Fruit fly (Drosophila melanogaster) whole organism, embryonic: ENCODE results near the gene dia.

Experiments
- B-H1 ChIP-seq: fragments of 200-800 bp; sonication (Bioruptor generic); IDR thresholded peaks from 3 replicates; pipeline ENCODE4 v1.3.6; 2022; ENCODE audit warnings: missing biosample characterization, missing genetic modification characterization
- CG10274 ChIP-seq: fragments of 200-800 bp; sonication (Bioruptor generic); optimal IDR thresholded peaks from 3 replicates; lab custom pipeline; 2017; ENCODE audit warnings: missing biosample characterization, mild to moderate bottlenecking, missing genetic modification characterization
- CG10321 ChIP-seq: fragments of 200-800 bp; sonication (Bioruptor generic); IDR thresholded peaks from 2 replicates; pipeline ENCODE4 v1.3.6; 2022; ENCODE audit warnings: missing biosample characterization, missing genetic modification characterization
- CG11695 ChIP-seq: fragments of 200-800 bp; sonication (Bioruptor generic); IDR thresholded peaks from 3 replicates; pipeline ENCODE4 v1.3.6; 2022; ENCODE audit warnings: missing biosample characterization, missing genetic modification characterization
- CG11723 ChIP-seq: fragments of 200-800 bp; sonication (Bioruptor generic); optimal IDR thresholded peaks from 2 replicates; lab custom pipeline; 2017; ENCODE audit warnings: missing biosample characterization, mild to moderate bottlenecking, missing genetic modification characterization
- CG13894 ChIP-seq: fragments of 200-800 bp; sonication (Bioruptor generic); optimal IDR thresholded peaks from 3 replicates; lab custom pipeline; 2018; ENCODE audit warnings: missing biosample characterization, mild to moderate bottlenecking, missing genetic modification characterization, moderate library complexity
- CG17829 ChIP-seq: fragments of 200-800 bp; optimal IDR thresholded peaks from 2 replicates; lab custom pipeline; 2019; ENCODE audit warnings: missing biosample characterization, mild to moderate bottlenecking, missing genetic modification characterization, moderate library complexity
- CG1832 ChIP-seq: fragments of 200-800 bp; sonication (Bioruptor generic); optimal IDR thresholded peaks from 2 replicates; lab custom pipeline; 2017; ENCODE audit warnings: missing biosample characterization, mild to moderate bottlenecking, missing genetic modification characterization, inconsistent platforms
- CG18476 ChIP-seq: fragments of 200-800 bp; sonication (Bioruptor generic); optimal IDR thresholded peaks from 2 replicates; lab custom pipeline; 2016; ENCODE audit warnings: missing biosample characterization, mild to moderate bottlenecking, missing genetic modification characterization
- CG2199 ChIP-seq: fragments of 200-800 bp; sonication (Bioruptor generic); IDR thresholded peaks from 3 replicates; pipeline ENCODE4 v1.3.6; 2022; ENCODE audit warnings: missing biosample characterization, missing genetic modification characterization
- CG31224 ChIP-seq: fragments of 200-800 bp; sonication (Bioruptor generic); IDR thresholded peaks from 2 replicates; pipeline ENCODE4 v1.3.6; 2022; ENCODE audit warnings: missing biosample characterization, missing genetic modification characterization
- CG34422 ChIP-seq: fragments of 200-800 bp; sonication (Bioruptor generic); IDR thresholded peaks from 3 replicates; pipeline ENCODE4 v1.3.6; 2022; ENCODE audit warnings: missing biosample characterization, missing genetic modification characterization
- CG7556 ChIP-seq: fragments of 200-800 bp; sonication (Bioruptor generic); optimal IDR thresholded peaks from 2 replicates; lab custom pipeline; 2017; ENCODE audit warnings: missing biosample characterization, mild to moderate bottlenecking, missing genetic modification characterization
- CG8388 ChIP-seq: fragments of 200-800 bp; sonication (Bioruptor generic); optimal IDR thresholded peaks from 2 replicates; lab custom pipeline; 2019; ENCODE audit warnings: missing biosample characterization, mild to moderate bottlenecking, missing genetic modification characterization, moderate library complexity
- CG9817 ChIP-seq: fragments of 200-800 bp; sonication (Bioruptor generic); optimal IDR thresholded peaks from 2 replicates; lab custom pipeline; 2018; ENCODE audit warnings: missing biosample characterization, mild to moderate bottlenecking, missing genetic modification characterization, moderate library complexity
- CG9932 ChIP-seq: fragments of 200-800 bp; sonication (Bioruptor generic); IDR thresholded peaks from 2 replicates; pipeline ENCODE4 v1.3.6; 2022; ENCODE audit warnings: missing biosample characterization, missing genetic modification characterization
- Ets65A ChIP-seq: fragments of 200-800 bp; sonication (Bioruptor generic); peaks from one replicate; lab custom pipeline; 2016; ENCODE audit warnings: missing biosample characterization, missing genetic modification characterization
- Med ChIP-seq: fragments of 200-800 bp; sonication (Bioruptor generic); peaks from one replicate; lab custom pipeline; 2016; ENCODE audit warnings: missing biosample characterization, missing genetic modification characterization, mild to moderate bottlenecking, inconsistent platforms, moderate library complexity
- Mrtf ChIP-seq: fragments of 200-800 bp; sonication (Bioruptor generic); IDR thresholded peaks from 3 replicates; pipeline ENCODE4 v1.3.6; 2022; ENCODE audit warnings: missing biosample characterization, missing genetic modification characterization
- NFAT ChIP-seq: fragments of 200-800 bp; sonication (Bioruptor generic); IDR thresholded peaks from 2 replicates; pipeline ENCODE4 v1.3.6; 2022; ENCODE audit warnings: missing biosample characterization, missing genetic modification characterization
- Spps ChIP-seq: fragments of 200-800 bp; sonication (Bioruptor generic); optimal IDR thresholded peaks from 2 replicates; lab custom pipeline; 2018; ENCODE audit warnings: missing biosample characterization, mild to moderate bottlenecking, missing genetic modification characterization
- Trl ChIP-seq, 3 experiments: fragments of >200 bp in 2 of 3; fragments of 200-800 bp in 1 of 3; sonication (Bioruptor generic) in 1 of 3; optimal IDR thresholded peaks; 2 replicates in 1 of 3; 3 replicates in 2 of 3; lab custom pipeline; 2016 to 2017; ENCODE audit warnings: missing biosample characterization in 1 of 3, missing genetic modification characterization in 1 of 3
- abd-A ChIP-seq: fragments of 200-800 bp; sonication (Bioruptor generic); optimal IDR thresholded peaks from 3 replicates; lab custom pipeline; 2019; ENCODE audit warnings: missing biosample characterization, mild to moderate bottlenecking, missing genetic modification characterization, moderate library complexity
- bbx ChIP-seq: fragments of 200-800 bp; sonication (Bioruptor generic); IDR thresholded peaks from 2 replicates; pipeline ENCODE4 v1.3.6; 2022; ENCODE audit warnings: missing biosample characterization, missing genetic modification characterization; ENCODE audit not compliant: partially characterized antibody
- cg ChIP-seq: fragments of 200-800 bp; sonication (Bioruptor generic); optimal IDR thresholded peaks from 3 replicates; lab custom pipeline; 2019; ENCODE audit warnings: missing biosample characterization, mild to moderate bottlenecking, missing genetic modification characterization, moderate library complexity
- chinmo ChIP-seq: fragments of 200-800 bp; sonication (Bioruptor generic); IDR thresholded peaks from 4 replicates; pipeline ENCODE4 v1.3.6; 2022; ENCODE audit warnings: missing biosample characterization, missing genetic modification characterization; ENCODE audit not compliant: partially characterized antibody
- crol ChIP-seq: fragments of 200-800 bp; sonication (Bioruptor generic); IDR thresholded peaks from 2 replicates; pipeline ENCODE4 v1.3.6; 2022; ENCODE audit warnings: missing biosample characterization, missing genetic modification characterization
- en ChIP-seq: fragments of 200-800 bp; sonication (Bioruptor generic); optimal IDR thresholded peaks from 2 replicates; lab custom pipeline; 2016; ENCODE audit warnings: missing biosample characterization, missing genetic modification characterization
- exex ChIP-seq: fragments of 200-800 bp; sonication (Bioruptor generic); optimal IDR thresholded peaks from 4 replicates; lab custom pipeline; 2018; ENCODE audit warnings: missing biosample characterization, mild to moderate bottlenecking, missing genetic modification characterization, moderate library complexity
- hkb ChIP-seq, 2 experiments: fragments of 200-800 bp in 1 of 2; fragments of >200 bp in 1 of 2; sonication (Bioruptor generic) in 1 of 2; IDR thresholded peaks in 1 of 2; optimal IDR thresholded peaks in 1 of 2; 2 replicates each; pipeline versions ENCODE4 v1.3.6 to Lab custom; 2017 to 2022; ENCODE audit warnings: missing biosample characterization in 1 of 2, missing genetic modification characterization in 1 of 2
- mld ChIP-seq: fragments of 200-800 bp; sonication (Bioruptor generic); IDR thresholded peaks from 3 replicates; pipeline ENCODE4 v1.3.6; 2022; ENCODE audit warnings: missing biosample characterization, missing genetic modification characterization; ENCODE audit not compliant: partially characterized antibody
- pros ChIP-seq: fragments of 200-800 bp; sonication (Bioruptor generic); optimal IDR thresholded peaks from 3 replicates; lab custom pipeline; 2019; ENCODE audit warnings: missing biosample characterization, mild to moderate bottlenecking, missing genetic modification characterization, moderate library complexity
- scrt ChIP-seq: fragments of 200-800 bp; sonication (Bioruptor generic); optimal IDR thresholded peaks from 2 replicates; lab custom pipeline; 2018; ENCODE audit warnings: missing biosample characterization, mild to moderate bottlenecking, missing genetic modification characterization, moderate library complexity
- tgo ChIP-seq: fragments of 200-800 bp; sonication (Bioruptor generic); IDR thresholded peaks from 3 replicates; pipeline ENCODE4 v1.3.6; 2022; ENCODE audit warnings: missing biosample characterization, missing genetic modification characterization
- vnd ChIP-seq: fragments of 200-800 bp; sonication (Bioruptor generic); IDR thresholded peaks from 3 replicates; pipeline ENCODE4 v1.3.6; 2022; ENCODE audit warnings: missing biosample characterization, missing genetic modification characterization; ENCODE audit not compliant: partially characterized antibody
- zen2 ChIP-seq: fragments of 200-800 bp; sonication (Bioruptor generic); IDR thresholded peaks from 3 replicates; pipeline ENCODE4 v1.3.6; 2022; ENCODE audit warnings: missing biosample characterization, missing genetic modification characterization; ENCODE audit not compliant: partially characterized antibody

Gene dia

DNA sequence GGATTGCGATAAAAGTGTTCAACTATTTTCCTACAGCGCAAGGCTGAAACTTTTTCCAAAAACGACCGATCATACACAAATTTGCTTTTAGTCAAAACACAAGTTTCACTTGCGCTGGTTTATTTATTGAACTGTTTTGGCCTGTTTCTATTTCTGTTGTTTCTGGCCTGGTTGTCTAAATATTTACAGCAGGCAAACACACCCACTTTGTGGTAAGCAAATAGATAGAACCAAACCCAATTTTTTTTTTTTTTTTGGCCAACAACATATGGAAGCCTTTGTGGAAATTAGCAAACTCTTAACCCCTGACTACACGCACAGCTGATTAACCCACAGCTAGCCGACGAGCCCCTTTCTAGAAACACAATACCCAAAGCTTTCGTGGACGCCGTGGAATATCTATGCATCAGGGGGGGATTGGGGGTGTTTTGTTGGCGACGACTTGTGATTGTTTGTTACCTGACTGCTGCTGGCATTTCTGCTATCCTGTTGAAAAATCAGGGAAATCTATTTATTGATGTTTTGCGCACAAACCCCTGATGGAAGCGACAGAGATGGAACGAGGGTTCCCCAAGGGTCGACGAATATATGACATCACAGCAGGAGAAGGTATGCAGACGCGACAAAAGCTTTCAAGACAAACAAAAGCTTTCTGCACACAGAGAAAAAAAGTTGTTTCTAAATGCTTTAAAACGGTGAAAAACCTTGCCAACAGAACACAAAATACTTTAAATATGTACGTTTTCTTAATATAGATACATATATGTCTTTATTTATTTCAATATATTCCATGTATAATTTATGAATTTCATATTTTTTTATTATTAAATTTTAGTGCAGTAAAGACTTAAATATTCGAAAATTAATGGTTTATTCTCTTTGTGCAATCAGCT lies 49.9 kb downstream of the dia start (continued):
- TF ChIP-seq Spps (tag; lab: Kevin White, UChicago) (no peak), CG10274 (no peak), CG9817 (tag; lab: Kevin White, UChicago) (peak; percentile 47), en (GFP tag; lab: Kevin White, UChicago) (no peak), Mrtf (GFP tag; lab: Robert Waterston, UW) (no peak), exex (tag; lab: Kevin White, UChicago) (peak; percentile 16)
- TF ChIP-seq, all 482 proteins: peak for 211

DNA sequence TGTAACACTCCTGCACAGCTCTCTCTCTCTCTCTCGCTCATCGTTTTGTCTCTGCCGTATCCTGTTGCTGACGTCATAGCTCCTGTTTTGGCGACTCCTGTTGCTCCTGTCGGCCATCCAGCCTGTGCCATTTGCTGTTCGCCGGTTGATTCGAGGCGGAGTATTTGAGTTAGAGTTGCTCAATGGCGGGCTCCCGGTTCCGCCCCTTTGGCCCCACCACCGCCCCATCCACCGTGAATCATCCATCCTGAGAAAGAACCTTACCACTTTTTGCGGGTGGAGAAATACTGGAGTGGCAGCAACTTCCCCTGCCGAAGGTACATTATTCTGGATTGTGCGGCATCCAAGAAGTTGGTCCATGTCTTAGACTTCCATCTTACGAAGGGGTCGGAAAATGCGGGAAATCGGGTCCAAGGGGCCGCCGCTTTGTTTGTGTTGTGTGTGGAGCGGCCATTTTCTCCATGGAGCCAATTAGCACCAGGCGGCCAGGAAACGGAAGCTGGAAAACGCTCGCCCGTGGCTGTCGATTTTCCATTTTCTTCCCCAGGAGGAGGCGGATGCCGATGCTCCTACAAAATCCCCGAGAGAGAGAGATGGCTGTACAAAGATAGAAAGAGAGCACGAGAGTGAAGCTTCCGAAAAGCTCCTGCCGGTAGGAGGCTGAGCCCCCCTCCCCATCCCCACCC lies 50.7 kb downstream of the dia start:
- TF ChIP-seq crol (GFP tag; lab: Robert Waterston, UW) (peak; percentile 14; the same call in 1 of the 2 replicates), vnd (no peak), Trl (optimal IDR thresholded peaks at IDR 0.05; lab: Kevin White, UChicago) (peak in 1 of 2 experiments; percentile 1), Trl (GFP tag; optimal IDR thresholded peaks at IDR 0.05; lab: Kevin White, UChicago) (no peak), CG1832 (peak; percentile 38), CG13894 (peak; percentile 94), CG7556 (GFP tag; lab: Kevin White, UChicago) (peak; percentile 74), zen2 (0 out of 3 replicates have a peak, but pooled peaks have one; percentile 6), abd-A (tag; lab: Kevin White, UChicago) (peak; percentile 67), CG18476 (GFP tag; lab: Kevin White, UChicago) (no peak), tgo (GFP tag; lab: Robert Waterston, UW) (0 out of 3 replicates have a peak, but pooled peaks have one; percentile 3), bbx (0 out of 2 replicates have a peak, but pooled peaks have one; percentile 8), CG11723 (GFP tag; lab: Kevin White, UChicago) (no peak), cg (GFP tag; lab: Kevin White, UChicago) (no peak), CG2199 (GFP tag; lab: Robert Waterston, UW) (no peak), scrt (GFP tag; lab: Kevin White, UChicago) (peak; percentile 96), Med (GFP tag; lab: Kevin White, UChicago) (peak; percentile 45), CG9932 (GFP tag; lab: Robert Waterston, UW) (peak; percentile 18; the same call in 1 of the 2 replicates), CG11695 (GFP tag; lab: Robert Waterston, UW) (no peak; the same call in 2 of the 3 replicates), CG34422 (GFP tag; lab: Robert Waterston, UW) (0 out of 3 replicates have a peak, but pooled peaks have one; percentile 22), Ets65A (GFP tag; lab: Kevin White, UChicago) (peak; percentile 37), mld (GFP tag; lab: Robert Waterston, UW) (0 out of 3 replicates have a peak, but pooled peaks have one; percentile 17), NFAT (no peak), chinmo (GFP tag; lab: Robert Waterston, UW) (0 out of 4 replicates have a peak, but pooled peaks have one; percentile 26), B-H1 (GFP tag; lab: Robert Waterston, UW) (peak; percentile 2; the same call in 1 of the 3 replicates), CG10321 (GFP tag; lab: Robert Waterston, UW) (0 out of 2 replicates have a peak, but pooled peaks have one; percentile 6), hkb (optimal IDR thresholded peaks at IDR 0.05; lab: Kevin White, UChicago) (no peak), hkb (GFP tag; IDR thresholded peaks at IDR 0.05; lab: Robert Waterston, UW) (peak; percentile 1; the same call in 1 of the 2 replicates), pros (GFP tag; lab: Kevin White, UChicago) (peak; percentile 76), CG17829 (tag; lab: Kevin White, UChicago) (no peak), CG31224 (GFP tag; lab: Robert Waterston, UW) (peak; percentile 95), CG8388 (GFP tag; lab: Kevin White, UChicago) (no peak)
